Worm (Caenorhabditis elegans) whole organism, young adult: Measurements from ENCODE around the gene arrd-13.

Experiments
- C06A6.2 ChIP-seq: fragments of 200-800 bp; sonication (Bioruptor generic); conservative IDR thresholded peaks from 2 replicates; pipeline ENCODE4 v1.3.6; 2022; ENCODE audit warnings: missing genetic modification characterization, missing compliant biosample characterization
- F52B5.7 ChIP-seq: sonication (generic microtip); optimal IDR thresholded peaks from 2 replicates; lab custom pipeline; 2016; ENCODE audit warnings: mild to moderate bottlenecking, missing genetic modification characterization, missing compliant biosample characterization
- Y53F4B.3 ChIP-seq: fragments of 200-800 bp; sonication (Bioruptor generic); IDR thresholded peaks from 2 replicates; pipeline ENCODE4 v1.3.6; 2022; ENCODE audit warnings: missing genetic modification reagents, missing genetic modification characterization, missing compliant biosample characterization
- ama-1 ChIP-seq, 3 experiments: fragments of 150-350 bp in 1 of 3; sonication (generic microtip) in 2 of 3; optimal IDR thresholded peaks; 2 replicates each; lab custom pipeline; 2014 to 2018; ENCODE audit warnings: missing biosample characterization in 2 of 3, missing genetic modification characterization in 2 of 3, missing genetic modification reagents in 2 of 3
- aptf-2 ChIP-seq: fragments of 200-800 bp; sonication (Bioruptor generic); conservative IDR thresholded peaks from 2 replicates; pipeline ENCODE4 v1.3.6; 2022; ENCODE audit warnings: missing genetic modification reagents, missing genetic modification characterization, missing compliant biosample characterization
- athp-1 ChIP-seq: sonication (generic microtip); optimal IDR thresholded peaks from 2 replicates; lab custom pipeline; 2017; ENCODE audit warnings: mild to moderate bottlenecking, missing genetic modification characterization, missing compliant biosample characterization
- dpl-1 ChIP-seq: fragments of 150-350 bp; optimal IDR thresholded peaks from 2 replicates; lab custom pipeline; 2014; ENCODE audit warnings: missing biosample characterization, missing genetic modification reagents, missing genetic modification characterization
- egl-18 ChIP-seq: fragments of 200-800 bp; sonication (Bioruptor generic); IDR thresholded peaks from 2 replicates; pipeline ENCODE4 v1.3.6; 2022; ENCODE audit warnings: missing genetic modification reagents, missing genetic modification characterization, missing compliant biosample characterization
- hmg-1.2 ChIP-seq: fragments of 200-800 bp; sonication (Bioruptor generic); IDR thresholded peaks from 2 replicates; pipeline ENCODE4 v1.3.6; 2022; ENCODE audit warnings: missing genetic modification reagents, missing genetic modification characterization, missing compliant biosample characterization
- pha-4 ChIP-seq: fragments of 150-350 bp; sonication (generic microtip); optimal IDR thresholded peaks from 2 replicates; lab custom pipeline; 2014; ENCODE audit warnings: missing biosample characterization, missing genetic modification reagents, missing genetic modification characterization
- rcor-1 ChIP-seq: fragments of 200-800 bp; sonication (Bioruptor generic); IDR thresholded peaks from 2 replicates; pipeline ENCODE4 v1.3.6; 2022; ENCODE audit warnings: missing genetic modification reagents, missing genetic modification characterization, missing compliant biosample characterization
- snpc-4 ChIP-seq, 5 experiments: fragments of 150-350 bp in 1 of 5; sonication (generic microtip) in 4 of 5; optimal IDR thresholded peaks; 2 replicates each; lab custom pipeline; 2014 to 2018; ENCODE audit warnings: missing genetic modification characterization in 5 of 5, missing biosample characterization in 3 of 5, antibody characterized with exemption in 2 of 5, mild to moderate bottlenecking in 2 of 5, missing compliant biosample characterization in 2 of 5, missing genotype in 2 of 5, moderate library complexity in 2 of 5, missing genetic modification reagents in 1 of 5
- ztf-18 ChIP-seq: sonication (generic microtip); optimal IDR thresholded peaks from 2 replicates; lab custom pipeline; 2016; ENCODE audit warnings: missing genotype, mild to moderate bottlenecking, missing genetic modification characterization, missing compliant biosample characterization

DNA sequence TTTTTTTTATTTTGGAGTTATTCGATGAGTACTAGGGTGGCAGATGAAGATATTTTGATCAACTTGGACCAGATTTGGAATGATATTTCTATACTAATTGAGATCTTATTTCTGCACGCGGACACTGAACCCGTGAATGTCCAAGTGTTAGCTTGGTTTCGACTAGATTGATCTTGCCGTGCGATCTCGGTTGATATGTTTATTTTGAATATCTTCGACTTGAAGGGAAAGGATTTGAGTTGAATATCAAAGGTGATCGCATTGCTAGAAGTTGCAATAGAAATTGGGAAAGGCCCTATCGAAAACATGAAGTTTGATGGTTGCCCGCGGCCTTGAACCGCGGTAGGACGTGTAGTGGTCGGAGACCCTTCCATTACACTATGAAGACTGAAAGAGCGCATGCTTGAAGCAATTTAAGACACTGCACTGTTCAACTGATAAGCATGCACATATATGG, 22.6 kb downstream of the arrd-13 start:
- no peak for TF ChIP-seq ama-1 (optimal IDR thresholded peaks at IDR 0.05; lab: Kevin White, UChicago)
- TF ChIP-seq ama-1 (GFP tag; optimal IDR thresholded peaks at IDR 0.05; lab: Kevin White, UChicago), result no peak
- no peak for TF ChIP-seq C06A6.2 (GFP tag; lab: Robert Waterston, UW)
- no peak for TF ChIP-seq Y53F4B.3 (GFP tag; lab: Robert Waterston, UW)
- no peak for TF ChIP-seq egl-18 (GFP tag; lab: Robert Waterston, UW)
- TF ChIP-seq F52B5.7 (tag; lab: Kevin White, UChicago), result no peak
- no peak for TF ChIP-seq athp-1 (tag; lab: Kevin White, UChicago)
- no peak for TF ChIP-seq aptf-2 (GFP tag; lab: Robert Waterston, UW)
- no peak for TF ChIP-seq ztf-18
- no peak for TF ChIP-seq dpl-1 (GFP tag; lab: Kevin White, UChicago)
- TF ChIP-seq pha-4 (tag; lab: Kevin White, UChicago), result no peak
- no peak for TF ChIP-seq snpc-4 (GFP tag; optimal IDR thresholded peaks at IDR 0.05; lab: Kevin White, UChicago)
- TF ChIP-seq snpc-4 (tag; optimal IDR thresholded peaks at IDR 0.05; lab: Kevin White, UChicago), result peak in 3 of 4 experiments; percentile 36 to 70 (median 59)
- 0 out of 2 replicates have a peak, but pooled peaks have one; percentile 5 for TF ChIP-seq hmg-1.2 (GFP tag; lab: Robert Waterston, UW)
- TF ChIP-seq rcor-1, result no peak
